Fruit fly (Drosophila melanogaster) whole organism, embryonic: ENCODE data around the gene scaf6.

Experiments used
- Abd-B ChIP-seq: fragments of 200-800 bp; sonication (Bioruptor generic); optimal IDR thresholded peaks from 2 replicates; lab custom pipeline; 2018; ENCODE audit warnings: missing biosample characterization, mild to moderate bottlenecking, missing genetic modification characterization, moderate library complexity
- CG13296 ChIP-seq: fragments of 200-800 bp; sonication (Bioruptor generic); optimal IDR thresholded peaks from 3 replicates; lab custom pipeline; 2018; ENCODE audit warnings: missing biosample characterization, mild to moderate bottlenecking, missing genetic modification characterization
- CG14860 ChIP-seq: fragments of 200-800 bp; sonication (Bioruptor generic); IDR thresholded peaks from 3 replicates; pipeline ENCODE4 v1.3.6; 2022; ENCODE audit warnings: missing biosample characterization, missing genetic modification characterization; ENCODE audit not compliant: partially characterized antibody
- CG17186 ChIP-seq: fragments of 200-800 bp; sonication (Bioruptor generic); optimal IDR thresholded peaks from 3 replicates; lab custom pipeline; 2017; ENCODE audit warnings: missing biosample characterization, missing genetic modification reagents, missing genetic modification characterization
- CG17328 ChIP-seq: fragments of 200-800 bp; sonication (Bioruptor generic); IDR thresholded peaks from 2 replicates; pipeline ENCODE4 v1.3.6; 2022; ENCODE audit warnings: missing biosample characterization, missing genetic modification characterization
- CG1792 ChIP-seq: fragments of 200-800 bp; sonication (Bioruptor generic); optimal IDR thresholded peaks from 2 replicates; lab custom pipeline; 2016; ENCODE audit warnings: missing biosample characterization, missing genetic modification characterization
- CG18599 ChIP-seq: fragments of 200-800 bp; sonication (Bioruptor generic); optimal IDR thresholded peaks from 3 replicates; lab custom pipeline; 2017; ENCODE audit warnings: missing biosample characterization, missing genetic modification characterization, mild to moderate bottlenecking, moderate library complexity, missing genetic modification reagents
- CG2712 ChIP-seq: fragments of 200-800 bp; optimal IDR thresholded peaks from 3 replicates; lab custom pipeline; 2019; ENCODE audit warnings: missing biosample characterization, mild to moderate bottlenecking, missing genetic modification characterization, moderate library complexity
- CG2875 ChIP-seq: fragments of 200-800 bp; sonication (Bioruptor generic); optimal IDR thresholded peaks from 2 replicates; lab custom pipeline; 2017; ENCODE audit warnings: missing biosample characterization, mild to moderate bottlenecking, missing genetic modification characterization, missing genetic modification reagents
- CG31388 ChIP-seq: fragments of 200-800 bp; sonication (Bioruptor generic); optimal IDR thresholded peaks from 2 replicates; lab custom pipeline; 2016; ENCODE audit warnings: missing biosample characterization, missing genetic modification characterization
- CG31441 ChIP-seq: fragments of 200-800 bp; sonication (Bioruptor generic); IDR thresholded peaks from 2 replicates; pipeline ENCODE4 v1.3.6; 2022; ENCODE audit warnings: missing biosample characterization, missing genetic modification characterization
- CG33213 ChIP-seq: fragments of 200-800 bp; sonication (Bioruptor generic); optimal IDR thresholded peaks from 3 replicates; lab custom pipeline; 2016; ENCODE audit warnings: missing biosample characterization, missing genetic modification characterization
- CG42726 ChIP-seq: fragments of 200-800 bp; sonication (Bioruptor generic); IDR thresholded peaks from 2 replicates; pipeline ENCODE4 v1.3.6; 2022; ENCODE audit warnings: missing biosample characterization, missing genetic modification characterization; ENCODE audit not compliant: partially characterized antibody
- CG4360 ChIP-seq: fragments of 200-800 bp; sonication (Bioruptor generic); IDR thresholded peaks from 2 replicates; pipeline ENCODE4 v1.3.6; 2022; ENCODE audit warnings: missing biosample characterization, missing genetic modification characterization
- CG5180 ChIP-seq: fragments of 200-800 bp; sonication (Bioruptor generic); optimal IDR thresholded peaks from 3 replicates; lab custom pipeline; 2017; ENCODE audit warnings: missing biosample characterization, missing genetic modification characterization, mild to moderate bottlenecking, moderate library complexity, missing genetic modification reagents
- CG6765 ChIP-seq: fragments of 200-800 bp; sonication (Bioruptor generic); optimal IDR thresholded peaks from 3 replicates; lab custom pipeline; 2017; ENCODE audit warnings: missing biosample characterization, mild to moderate bottlenecking, missing genetic modification characterization
- CG6813 ChIP-seq: fragments of 200-800 bp; sonication (Bioruptor generic); optimal IDR thresholded peaks from 2 replicates; lab custom pipeline; 2017; ENCODE audit warnings: missing biosample characterization, missing genetic modification characterization, mild to moderate bottlenecking, moderate library complexity, missing genetic modification reagents
- CG8281 ChIP-seq: fragments of 200-800 bp; sonication (Bioruptor generic); optimal IDR thresholded peaks from 2 replicates; lab custom pipeline; 2018; ENCODE audit warnings: missing biosample characterization, mild to moderate bottlenecking, missing genetic modification characterization, moderate library complexity
- CG8388 ChIP-seq: fragments of 200-800 bp; sonication (Bioruptor generic); optimal IDR thresholded peaks from 2 replicates; lab custom pipeline; 2019; ENCODE audit warnings: missing biosample characterization, mild to moderate bottlenecking, missing genetic modification characterization, moderate library complexity
- D ChIP-seq, 2 experiments: fragments of 200-800 bp in 1 of 2; fragments of >200 bp in 1 of 2; sonication (Bioruptor generic) in 1 of 2; optimal IDR thresholded peaks; 2 replicates in 1 of 2; 3 replicates in 1 of 2; lab custom pipeline; 2017; ENCODE audit warnings: mild to moderate bottlenecking in 1 of 2, missing biosample characterization in 1 of 2, missing genetic modification characterization in 1 of 2, missing genetic modification reagents in 1 of 2
- E2f2 ChIP-seq: fragments of 200-800 bp; sonication (Bioruptor generic); IDR thresholded peaks from 2 replicates; pipeline ENCODE4 v1.3.6; 2022; ENCODE audit warnings: missing biosample characterization, missing genetic modification characterization
- H2.0 ChIP-seq: fragments of 200-800 bp; sonication (Bioruptor generic); IDR thresholded peaks from 2 replicates; pipeline ENCODE4 v1.3.6; 2022; ENCODE audit warnings: missing biosample characterization, missing genetic modification characterization
- Jarid2 ChIP-seq: fragments of 200-800 bp; sonication (Bioruptor generic); optimal IDR thresholded peaks from 3 replicates; lab custom pipeline; 2017; ENCODE audit warnings: mild to moderate bottlenecking, missing biosample characterization, missing genetic modification reagents, missing genetic modification characterization
- Lim3 ChIP-seq: fragments of 200-800 bp; sonication (Bioruptor generic); IDR thresholded peaks from 2 replicates; pipeline ENCODE4 v1.3.6; 2022; ENCODE audit warnings: missing biosample characterization, missing genetic modification characterization
- Med ChIP-seq: fragments of 200-800 bp; sonication (Bioruptor generic); peaks from one replicate; lab custom pipeline; 2016; ENCODE audit warnings: missing biosample characterization, missing genetic modification characterization, mild to moderate bottlenecking, inconsistent platforms, moderate library complexity
- NfI ChIP-seq: fragments of 200-800 bp; sonication (Bioruptor generic); optimal IDR thresholded peaks from 3 replicates; lab custom pipeline; 2018; ENCODE audit warnings: missing biosample characterization, mild to moderate bottlenecking, missing genetic modification characterization, moderate library complexity
- PHDP ChIP-seq: fragments of 200-800 bp; sonication (Bioruptor generic); optimal IDR thresholded peaks from 3 replicates; lab custom pipeline; 2018; ENCODE audit warnings: missing biosample characterization, mild to moderate bottlenecking, missing genetic modification characterization, moderate library complexity
- Rfx ChIP-seq: fragments of 200-800 bp; sonication (Bioruptor generic); IDR thresholded peaks from 2 replicates; pipeline ENCODE4 v1.3.6; 2022; ENCODE audit warnings: missing biosample characterization, missing genetic modification characterization
- Spps ChIP-seq: fragments of 200-800 bp; sonication (Bioruptor generic); optimal IDR thresholded peaks from 2 replicates; lab custom pipeline; 2018; ENCODE audit warnings: missing biosample characterization, mild to moderate bottlenecking, missing genetic modification characterization
- Trl ChIP-seq, 3 experiments: fragments of >200 bp in 2 of 3; fragments of 200-800 bp in 1 of 3; sonication (Bioruptor generic) in 1 of 3; optimal IDR thresholded peaks; 2 replicates in 1 of 3; 3 replicates in 2 of 3; lab custom pipeline; 2016 to 2017; ENCODE audit warnings: missing biosample characterization in 1 of 3, missing genetic modification characterization in 1 of 3
- Vsx1 ChIP-seq: fragments of 200-800 bp; sonication (Bioruptor generic); optimal IDR thresholded peaks from 2 replicates; lab custom pipeline; 2017; ENCODE audit warnings: missing biosample characterization, mild to moderate bottlenecking, missing genetic modification characterization, missing genetic modification reagents
- ara ChIP-seq: fragments of 200-800 bp; sonication (Bioruptor generic); IDR thresholded peaks from 2 replicates; pipeline ENCODE4 v1.3.6; 2022; ENCODE audit warnings: missing biosample characterization, missing genetic modification characterization
- chif ChIP-seq, 2 experiments: fragments of 200-800 bp; sonication (Bioruptor generic); optimal IDR thresholded peaks; 3 replicates each; lab custom pipeline; 2016; ENCODE audit warnings: missing biosample characterization in 2 of 2, missing genetic modification characterization in 2 of 2
- fru ChIP-seq: fragments of >200 bp; optimal IDR thresholded peaks from 2 replicates; lab custom pipeline; 2017
- grau ChIP-seq: fragments of 200-800 bp; optimal IDR thresholded peaks from 3 replicates; lab custom pipeline; 2019; ENCODE audit warnings: missing biosample characterization, mild to moderate bottlenecking, missing genetic modification characterization, moderate library complexity
- insv ChIP-seq, 2 experiments: fragments of 200-800 bp; sonication (Bioruptor generic); optimal IDR thresholded peaks; 3 replicates each; lab custom pipeline; 2016 to 2018; ENCODE audit warnings: missing biosample characterization in 2 of 2, missing genetic modification characterization in 2 of 2
- jing ChIP-seq: fragments of 200-800 bp; sonication (Bioruptor generic); optimal IDR thresholded peaks from 2 replicates; lab custom pipeline; 2018; ENCODE audit warnings: missing biosample characterization, mild to moderate bottlenecking, missing genetic modification characterization
- kah ChIP-seq: fragments of 200-800 bp; sonication (Bioruptor generic); optimal IDR thresholded peaks from 2 replicates; lab custom pipeline; 2018; ENCODE audit warnings: missing biosample characterization, mild to moderate bottlenecking, missing genetic modification characterization
- kni ChIP-seq: fragments of 200-800 bp; sonication (Bioruptor generic); optimal IDR thresholded peaks from 3 replicates; lab custom pipeline; 2017; ENCODE audit warnings: mild to moderate bottlenecking, missing biosample characterization, missing genetic modification reagents, missing genetic modification characterization
- lilli ChIP-seq: fragments of 200-800 bp; sonication (Bioruptor generic); optimal IDR thresholded peaks from 3 replicates; lab custom pipeline; 2016; ENCODE audit warnings: missing biosample characterization, missing genetic modification characterization
- oc ChIP-seq: fragments of 200-800 bp; sonication (Bioruptor generic); optimal IDR thresholded peaks from 2 replicates; lab custom pipeline; 2018; ENCODE audit warnings: missing biosample characterization, mild to moderate bottlenecking, missing genetic modification characterization, moderate library complexity
- org-1 ChIP-seq: fragments of 200-800 bp; sonication (Bioruptor generic); optimal IDR thresholded peaks from 2 replicates; lab custom pipeline; 2017; ENCODE audit warnings: missing biosample characterization, missing genetic modification characterization
- pan ChIP-seq, 4 experiments: fragments of >200 bp in 3 of 4; fragments of 200-800 bp in 1 of 4; sonication (Bioruptor generic) in 1 of 4; optimal IDR thresholded peaks in 3 of 4; IDR thresholded peaks in 1 of 4; 2 replicates each; pipeline versions ENCODE4 v1.3.6 to Lab custom; 2017 to 2022; ENCODE audit warnings: missing biosample characterization in 2 of 4, missing genetic modification characterization in 2 of 4, mixed read lengths in 1 of 4
- phol ChIP-seq: fragments of 200-800 bp; sonication (Bioruptor generic); optimal IDR thresholded peaks from 3 replicates; lab custom pipeline; 2018; ENCODE audit warnings: missing biosample characterization, mild to moderate bottlenecking, missing genetic modification characterization, moderate library complexity
- ranshi ChIP-seq: fragments of 200-800 bp; sonication (Bioruptor generic); IDR thresholded peaks from 2 replicates; pipeline ENCODE4 v1.3.6; 2022; ENCODE audit warnings: missing biosample characterization, missing genetic modification characterization
- twi ChIP-seq: fragments of 200-800 bp; optimal IDR thresholded peaks from 2 replicates; lab custom pipeline; 2019; ENCODE audit warnings: missing biosample characterization, mild to moderate bottlenecking, missing genetic modification characterization, moderate library complexity
- vnd ChIP-seq: fragments of 200-800 bp; sonication (Bioruptor generic); IDR thresholded peaks from 3 replicates; pipeline ENCODE4 v1.3.6; 2022; ENCODE audit warnings: missing biosample characterization, missing genetic modification characterization; ENCODE audit not compliant: partially characterized antibody
- zfh1 ChIP-seq: fragments of 200-800 bp; sonication (Bioruptor generic); IDR thresholded peaks from 3 replicates; pipeline ENCODE4 v1.3.6; 2022; ENCODE audit warnings: missing biosample characterization, missing genetic modification characterization

Gene scaf6

dm6 chr3L:17047811-17048239, 5.5 kb upstream of the scaf6 start (continued):
- TF ChIP-seq CG33213 (GFP tag; lab: Kevin White, UChicago), result no peak
- TF ChIP-seq Med, result peak; percentile 75
- TF ChIP-seq CG2875 (GFP tag; lab: Kevin White, UChicago), result peak; percentile 74
- TF ChIP-seq CG17328, result peak; percentile 33; the same call in 1 of the 2 replicates
- TF ChIP-seq H2.0 (GFP tag; lab: Robert Waterston, UW), result no peak
- no peak for TF ChIP-seq CG31388
- TF ChIP-seq CG1792 (GFP tag; lab: Kevin White, UChicago), result no peak
- no peak for TF ChIP-seq vnd
- no peak for TF ChIP-seq Jarid2
- TF ChIP-seq org-1 (GFP tag; lab: Kevin White, UChicago), result peak; percentile 13
- peak; percentile 39 for TF ChIP-seq Vsx1 (GFP tag; lab: Kevin White, UChicago)
- TF ChIP-seq CG13296, result no peak
- TF ChIP-seq CG17186 (GFP tag; lab: Kevin White, UChicago), result peak; percentile 5
- peak; percentile 41 for TF ChIP-seq CG5180 (GFP tag; lab: Kevin White, UChicago)
- TF ChIP-seq chif (GFP tag; optimal IDR thresholded peaks at IDR 0.05; lab: Kevin White, UChicago), result no peak
- TF ChIP-seq phol (tag; lab: Kevin White, UChicago), result no peak
- TF ChIP-seq fru (lab: Kevin White, UChicago), result no peak
- TF ChIP-seq kni (GFP tag; lab: Kevin White, UChicago), result peak; percentile 55
- no peak for TF ChIP-seq E2f2
- no peak for TF ChIP-seq CG42726 (GFP tag; lab: Robert Waterston, UW)
- peak; percentile 62 for TF ChIP-seq CG6813 (GFP tag; lab: Kevin White, UChicago)
- no peak for TF ChIP-seq oc (tag; lab: Kevin White, UChicago)
- no peak for TF ChIP-seq Trl (optimal IDR thresholded peaks at IDR 0.05; lab: Kevin White, UChicago)
- TF ChIP-seq Trl (GFP tag; optimal IDR thresholded peaks at IDR 0.05; lab: Kevin White, UChicago), result no peak
- TF ChIP-seq NfI, result no peak
- TF ChIP-seq Rfx (GFP tag; lab: Robert Waterston, UW), result 0 out of 2 replicates have a peak, but pooled peaks have one; percentile 5
- TF ChIP-seq ranshi (GFP tag; lab: Robert Waterston, UW), result 0 out of 2 replicates have a peak, but pooled peaks have one; percentile 7
- peak; percentile 47 for TF ChIP-seq CG18599 (GFP tag; lab: Kevin White, UChicago)
- peak; percentile 53; the same call in 1 of the 3 replicates for TF ChIP-seq zfh1 (GFP tag; lab: Robert Waterston, UW)
- TF ChIP-seq Abd-B (GFP tag; lab: Kevin White, UChicago), result no peak
- TF ChIP-seq CG8388 (GFP tag; lab: Kevin White, UChicago), result no peak
- 0 out of 2 replicates have a peak, but pooled peaks have one; percentile 36 for TF ChIP-seq ara (GFP tag; lab: Robert Waterston, UW)
- no peak for TF ChIP-seq insv (GFP tag; optimal IDR thresholded peaks at IDR 0.05; lab: Kevin White, UChicago)
- TF ChIP-seq pan (optimal IDR thresholded peaks at IDR 0.05; lab: Kevin White, UChicago), result no peak
- peak in 1 of 2 experiments; percentile 22 for TF ChIP-seq pan (GFP tag; optimal IDR thresholded peaks at IDR 0.05 in 1 of 2, IDR thresholded peaks at IDR 0.05 in 1 of 2)
- no peak for TF ChIP-seq jing
- TF ChIP-seq twi (tag; lab: Kevin White, UChicago), result peak; percentile 43
- no peak for TF ChIP-seq lilli
- TF ChIP-seq CG8281 (tag; lab: Kevin White, UChicago), result peak; percentile 40
- peak; percentile 15; the same call in 1 of the 2 replicates for TF ChIP-seq CG31441 (GFP tag; lab: Robert Waterston, UW)
- no peak for TF ChIP-seq Lim3 (GFP tag; lab: Robert Waterston, UW)
- no peak for TF ChIP-seq CG14860 (GFP tag; lab: Robert Waterston, UW)
- no peak for TF ChIP-seq CG6765 (GFP tag; lab: Kevin White, UChicago)
- TF ChIP-seq PHDP, result peak; percentile 60
- TF ChIP-seq CG2712 (tag; lab: Kevin White, UChicago), result peak; percentile 21
- TF ChIP-seq D (optimal IDR thresholded peaks at IDR 0.05; lab: Kevin White, UChicago), result no peak
- peak; percentile 36 for TF ChIP-seq D (GFP tag; optimal IDR thresholded peaks at IDR 0.05; lab: Kevin White, UChicago)
- no peak for TF ChIP-seq Spps (tag; lab: Kevin White, UChicago)
- TF ChIP-seq grau, result peak; percentile 6
- peak; percentile 92 for TF ChIP-seq kah (GFP tag; lab: Kevin White, UChicago)
- peak; percentile 19; the same call in 1 of the 2 replicates for TF ChIP-seq CG4360
